Fruit fly (Drosophila melanogaster): ENCODE results near the gene Rh5.

DNA sequence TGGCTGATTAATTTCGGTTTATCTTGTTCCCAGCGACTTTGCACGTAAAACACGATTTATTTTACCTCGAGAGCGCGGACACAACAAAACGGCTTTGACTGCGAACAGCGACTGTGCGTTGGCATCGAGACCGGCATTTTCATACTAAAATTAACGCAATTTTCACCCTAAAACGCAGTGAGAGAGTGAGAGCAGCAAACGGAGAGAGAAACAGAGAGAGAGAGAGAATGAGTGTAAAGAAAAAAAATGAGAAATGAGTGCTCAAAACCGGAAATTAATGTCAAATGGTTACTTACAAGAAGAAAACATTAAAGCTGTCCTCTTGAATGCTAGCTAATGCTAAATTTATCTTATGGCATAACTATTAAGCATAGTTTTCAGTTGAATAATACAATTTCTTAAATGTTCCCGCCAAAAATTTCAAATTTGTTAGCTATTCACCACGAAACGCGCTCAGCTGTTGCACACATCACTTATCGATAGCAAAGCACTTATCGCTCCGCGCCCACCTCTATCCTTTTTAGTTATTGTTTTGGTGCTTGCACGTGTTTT is 48.0 kb downstream of the Rh5 start, which contains the start of the genes JhI-21, RpL7-like and CG34164:
- TF ChIP-seq CG10348 (GFP tag; IDR thresholded peaks at IDR 0.05) (no peak), CG8301 (tag; optimal IDR thresholded peaks at IDR 0.05) (no peak), CG17806 (tag; optimal IDR thresholded peaks at IDR 0.05) (no peak), CG34367 (tag; optimal IDR thresholded peaks at IDR 0.05) (no peak)

Measured in whole organism, pupa.